Worm (Caenorhabditis elegans) whole organism, late embryonic: ENCODE measurements around the gene lin-25.

Experiments
- K09A11.1 ChIP-seq: sonication (generic microtip); optimal IDR thresholded peaks from 2 replicates; lab custom pipeline; 2017; ENCODE audit warnings: antibody characterized with exemption, mild to moderate bottlenecking, missing genetic modification characterization, missing compliant biosample characterization; ENCODE audit not compliant: insufficient read depth
- Y22D7AL.16 ChIP-seq: sonication (generic microtip); optimal IDR thresholded peaks from 2 replicates; lab custom pipeline; 2016; ENCODE audit warnings: missing genetic modification characterization, missing compliant biosample characterization
- ama-1 ChIP-seq: fragments of 150-350 bp; optimal IDR thresholded peaks from 2 replicates; lab custom pipeline; 2014
- ceh-31 ChIP-seq: sonication (generic microtip); optimal IDR thresholded peaks from 2 replicates; lab custom pipeline; 2016; ENCODE audit warnings: missing genetic modification characterization, missing compliant biosample characterization
- ceh-6 ChIP-seq: fragments of 200-800 bp; sonication (Bioruptor generic); optimal IDR thresholded peaks from 2 replicates; lab custom pipeline; 2018; ENCODE audit warnings: mild to moderate bottlenecking, missing genetic modification characterization, missing compliant biosample characterization
- ets-4 ChIP-seq: sonication (generic microtip); optimal IDR thresholded peaks from 2 replicates; lab custom pipeline; 2016; ENCODE audit warnings: missing genetic modification characterization, missing compliant biosample characterization
- hlh-13 ChIP-seq: fragments of 200-800 bp; sonication (Bioruptor generic); optimal IDR thresholded peaks from 2 replicates; lab custom pipeline; 2018; ENCODE audit warnings: mild to moderate bottlenecking, missing genetic modification characterization, missing compliant biosample characterization
- nfya-1 ChIP-seq: sonication (generic microtip); optimal IDR thresholded peaks from 2 replicates; lab custom pipeline; 2017; ENCODE audit warnings: missing genetic modification characterization, mild to moderate bottlenecking, missing compliant biosample characterization, antibody characterized with exemption, moderate library complexity
- nhr-11 ChIP-seq: fragments of 150-350 bp; optimal IDR thresholded peaks from 2 replicates; lab custom pipeline; 2014; ENCODE audit warnings: missing biosample characterization, missing genetic modification characterization
- pha-4 ChIP-seq: fragments of 150-350 bp; optimal IDR thresholded peaks from 2 replicates; lab custom pipeline; 2018; ENCODE audit warnings: missing biosample characterization, missing genetic modification reagents, missing genetic modification characterization
- pros-1 ChIP-seq: fragments of 150-350 bp; optimal IDR thresholded peaks from 2 replicates; lab custom pipeline; 2014; ENCODE audit warnings: missing biosample characterization, missing genetic modification reagents, missing genetic modification characterization
- rnt-1 ChIP-seq: sonication (generic microtip); optimal IDR thresholded peaks from 2 replicates; lab custom pipeline; 2016; ENCODE audit warnings: missing genetic modification characterization, missing compliant biosample characterization
- tbx-2 ChIP-seq: sonication (generic microtip); optimal IDR thresholded peaks from 2 replicates; lab custom pipeline; 2016; ENCODE audit warnings: missing genetic modification characterization, missing compliant biosample characterization

ce11 chrV:12661619-12662018, 11.9 kb downstream of the lin-25 start, which contains the start of gene W05B10.3:
- TF ChIP-seq pha-4 (tag; lab: Kevin White, UChicago), result no peak
- TF ChIP-seq ets-4 (tag; lab: Kevin White, UChicago), result no peak
- no peak for TF ChIP-seq pros-1 (tag; lab: Kevin White, UChicago)
- TF ChIP-seq hlh-13 (GFP tag; lab: Kevin White, UChicago), result no peak
- TF ChIP-seq K09A11.1 (tag; lab: Kevin White, UChicago), result no peak
- TF ChIP-seq tbx-2, result no peak
- no peak for TF ChIP-seq rnt-1
- no peak for TF ChIP-seq ceh-31 (tag; lab: Kevin White, UChicago)
- no peak for TF ChIP-seq ceh-6
- TF ChIP-seq ama-1 (lab: Kevin White, UChicago), result no peak
- no peak for TF ChIP-seq nhr-11 (tag; lab: Kevin White, UChicago)
- TF ChIP-seq Y22D7AL.16 (tag; lab: Kevin White, UChicago), result no peak
- TF ChIP-seq nfya-1 (tag; lab: Kevin White, UChicago), result no peak
